Fruit fly (Drosophila melanogaster) whole organism, larva: ENCODE results near the gene CG17917.
A peak's percentile ranks its signal among the peaks of the same experiment; 100 is the strongest.

Experiments used
- noc ChIP-seq: fragments of 200-800 bp; sonication (Bioruptor generic); optimal IDR thresholded peaks from 3 replicates; lab custom pipeline; 2019; ENCODE audit warnings: missing biosample characterization, mild to moderate bottlenecking, missing genetic modification characterization, moderate library complexity

The CG17917 gene

dm6 chr3R:6343396-6344239, 1.9 kb downstream of the CG17917 start, which contains the start of gene CG17919:
Gene CG17919 (plus strand): TSS chr3R:6344029.
- no peak for TF ChIP-seq noc

- TF ChIP-seq noc: no peak
Measured at dm6 chr3R:6345814-6346213, 4.0 kb downstream of the CG17917 start, which contains the start of the genes SmD2 and CG18048. Gene SmD2 (minus strand): TSS chr3R:6345911. Gene CG18048 (plus strand): TSS chr3R:6346111.

- no peak for TF ChIP-seq noc
Measured at dm6 chr3R:6348943-6349342, 7.2 kb downstream of the CG17917 start, which contains the start of gene Hr83. Gene Hr83 (plus strand): TSS chr3R:6349243.

dm6 chr3R:6350755-6351154, 9.0 kb downstream of the CG17917 start, which contains the start of gene Pak:
Gene Pak (plus strand): TSS chr3R:6350896.
- no peak for TF ChIP-seq noc

dm6 chr3R:6351181-6351580, 9.4 kb downstream of the CG17917 start:
- no peak for TF ChIP-seq noc

dm6 chr3R:6351696-6352378, 10.1 kb downstream of the CG17917 start:
- TF ChIP-seq noc: peak; percentile 19

- TF ChIP-seq noc: no peak
Measured at dm6 chr3R:6352436-6352835, 10.7 kb downstream of the CG17917 start.

- TF ChIP-seq noc: peak; percentile 15
Measured at dm6 chr3R:6352893-6353623, 11.3 kb downstream of the CG17917 start.

- peak; percentile 91 for TF ChIP-seq noc
Measured at dm6 chr3R:6353624-6354352, 12.0 kb downstream of the CG17917 start.

- no peak for TF ChIP-seq noc
Measured at dm6 chr3R:6354408-6354807, 12.6 kb downstream of the CG17917 start.

- TF ChIP-seq noc: no peak
Measured at dm6 chr3R:6368100-6368499, 26.3 kb downstream of the CG17917 start, which contains the start of gene CG42724. Gene CG42724 (minus strand): TSS chr3R:6368288.

dm6 chr3R:6368550-6369238, 26.9 kb downstream of the CG17917 start, which contains the start of gene CG10286:
Gene CG10286 (plus strand): TSS chr3R:6368965.
- no peak for TF ChIP-seq noc

- TF ChIP-seq noc: peak; percentile 21
Measured at dm6 chr3R:6373512-6374306, 31.9 kb downstream of the CG17917 start.

dm6 chr3R:6374307-6374574, 32.5 kb downstream of the CG17917 start, which contains the start of gene CG42564:
Gene CG42564 (plus strand): TSS chr3R:6374475.
- TF ChIP-seq noc: no peak

- TF ChIP-seq noc: no peak
Measured at dm6 chr3R:6375944-6376343, 34.2 kb downstream of the CG17917 start, which contains the start of gene CRAT. Gene CRAT (minus strand): TSS chr3R:6376044.
